Worm (Caenorhabditis elegans) whole organism, young adult: ENCODE data around the gene F32D8.14.
"Not testable (repeated sequence)": the region's sequence is repeated elsewhere in the genome, so short reads cannot be mapped to it uniquely, and the experiment has no call there.

Experiments
- B0035.1 ChIP-seq: sonication (generic microtip); optimal IDR thresholded peaks from 2 replicates; lab custom pipeline; 2016; ENCODE audit warnings: missing genetic modification characterization, mild to moderate bottlenecking, missing compliant biosample characterization, missing genotype, missing genetic modification reagents
- F37B4.10 ChIP-seq: fragments of 200-800 bp; sonication (Bioruptor generic); IDR thresholded peaks from 2 replicates; pipeline ENCODE4 v1.3.6; 2022; ENCODE audit warnings: missing genetic modification characterization, missing compliant biosample characterization
- F52B5.7 ChIP-seq: sonication (generic microtip); optimal IDR thresholded peaks from 2 replicates; lab custom pipeline; 2016; ENCODE audit warnings: mild to moderate bottlenecking, missing genetic modification characterization, missing compliant biosample characterization
- F55B11.4 ChIP-seq: sonication (generic microtip); optimal IDR thresholded peaks from 2 replicates; lab custom pipeline; 2016; ENCODE audit warnings: missing compliant biosample characterization, missing genetic modification characterization, borderline replicate concordance; ENCODE audit not compliant: insufficient read depth
- Y53G8AR.9 ChIP-seq: fragments of 200-800 bp; sonication (Bioruptor generic); conservative IDR thresholded peaks from 2 replicates; pipeline ENCODE4 v1.3.6; 2022; ENCODE audit warnings: missing genetic modification reagents, missing genetic modification characterization, missing compliant biosample characterization
- Y56A3A.18 ChIP-seq: fragments of 200-800 bp; sonication (Bioruptor generic); IDR thresholded peaks from 2 replicates; pipeline ENCODE4 v1.3.6; 2022; ENCODE audit warnings: missing genetic modification reagents, missing genetic modification characterization, missing compliant biosample characterization
- Y95B8A.8 ChIP-seq: fragments of 200-800 bp; sonication (Bioruptor generic); IDR thresholded peaks from 2 replicates; pipeline ENCODE4 v1.3.6; 2022; ENCODE audit warnings: missing genetic modification reagents, missing genetic modification characterization, missing compliant biosample characterization
- aptf-3 ChIP-seq: fragments of 200-800 bp; sonication (Bioruptor generic); IDR thresholded peaks from 2 replicates; pipeline ENCODE4 v1.3.6; 2022; ENCODE audit warnings: missing genetic modification characterization, missing compliant biosample characterization
- bed-2 ChIP-seq: fragments of 200-800 bp; sonication (Bioruptor generic); IDR thresholded peaks from 2 replicates; pipeline ENCODE4 v1.3.6; 2022; ENCODE audit warnings: missing genetic modification reagents, missing genetic modification characterization, missing compliant biosample characterization
- cebp-1 ChIP-seq, 2 experiments: fragments of 200-800 bp in 1 of 2; sonication (Bioruptor generic) in 1 of 2; sonication (generic microtip) in 1 of 2; IDR thresholded peaks in 1 of 2; optimal IDR thresholded peaks in 1 of 2; 2 replicates each; pipeline versions ENCODE4 v1.3.6 to Lab custom; 2017 to 2022; ENCODE audit warnings: missing compliant biosample characterization in 2 of 2, missing genetic modification characterization in 2 of 2, mild to moderate bottlenecking in 1 of 2, missing genetic modification reagents in 1 of 2, moderate library complexity in 1 of 2
- cebp-2 ChIP-seq: fragments of 200-800 bp; sonication (Bioruptor generic); IDR thresholded peaks from 2 replicates; pipeline ENCODE4 v1.3.6; 2022; ENCODE audit warnings: missing genetic modification characterization, missing compliant biosample characterization
- ceh-91 ChIP-seq: fragments of 200-800 bp; sonication (Bioruptor generic); IDR thresholded peaks from 2 replicates; pipeline ENCODE4 v1.3.6; 2022; ENCODE audit warnings: missing genetic modification reagents, missing genetic modification characterization, missing compliant biosample characterization
- chd-7 ChIP-seq: sonication (generic microtip); optimal IDR thresholded peaks from 2 replicates; lab custom pipeline; 2016; ENCODE audit warnings: mild to moderate bottlenecking, missing genetic modification characterization, moderate library complexity, missing compliant biosample characterization
- dox-1 ChIP-seq: fragments of 200-800 bp; sonication (Bioruptor generic); IDR thresholded peaks from 2 replicates; pipeline ENCODE4 v1.3.6; 2022; ENCODE audit warnings: missing genetic modification reagents, missing genetic modification characterization, missing compliant biosample characterization
- egl-18 ChIP-seq: fragments of 200-800 bp; sonication (Bioruptor generic); IDR thresholded peaks from 2 replicates; pipeline ENCODE4 v1.3.6; 2022; ENCODE audit warnings: missing genetic modification reagents, missing genetic modification characterization, missing compliant biosample characterization
- ets-4 ChIP-seq: fragments of 200-800 bp; sonication (Bioruptor generic); optimal IDR thresholded peaks from 2 replicates; lab custom pipeline; 2018; ENCODE audit warnings: mild to moderate bottlenecking, missing genetic modification characterization, missing compliant biosample characterization
- lin-26 ChIP-seq: fragments of 200-800 bp; sonication (Bioruptor generic); IDR thresholded peaks from 2 replicates; pipeline ENCODE4 v1.3.6; 2022; ENCODE audit warnings: missing genetic modification reagents, missing genetic modification characterization, missing compliant biosample characterization
- lin-40 ChIP-seq: sonication (generic microtip); optimal IDR thresholded peaks from 2 replicates; lab custom pipeline; 2016; ENCODE audit warnings: missing genetic modification characterization, mild to moderate bottlenecking, missing compliant biosample characterization, missing genotype, missing genetic modification reagents
- lsy-27 ChIP-seq: sonication (generic microtip); optimal IDR thresholded peaks from 2 replicates; lab custom pipeline; 2017; ENCODE audit warnings: missing genetic modification characterization, mild to moderate bottlenecking, missing compliant biosample characterization, antibody characterized with exemption, missing genotype, borderline replicate concordance; ENCODE audit not compliant: insufficient read depth
- madf-6 ChIP-seq: fragments of 200-800 bp; sonication (Bioruptor generic); IDR thresholded peaks from 2 replicates; pipeline ENCODE4 v1.3.6; 2022; ENCODE audit warnings: missing genetic modification reagents, missing genetic modification characterization, missing compliant biosample characterization
- mcd-1 ChIP-seq: fragments of 200-800 bp; sonication (Bioruptor generic); IDR thresholded peaks from 2 replicates; pipeline ENCODE4 v1.3.6; 2022; ENCODE audit warnings: missing genetic modification reagents, missing genetic modification characterization, missing compliant biosample characterization
- nfya-2 ChIP-seq: fragments of 200-800 bp; sonication (Bioruptor generic); IDR thresholded peaks from 2 replicates; pipeline ENCODE4 v1.3.6; 2022; ENCODE audit warnings: missing genetic modification reagents, missing genetic modification characterization, missing compliant biosample characterization
- nfyb-1 ChIP-seq: fragments of 200-800 bp; sonication (Bioruptor generic); IDR thresholded peaks from 2 replicates; pipeline ENCODE4 v1.3.6; 2022; ENCODE audit warnings: missing genetic modification reagents, missing genetic modification characterization, missing compliant biosample characterization
- nhr-80 ChIP-seq: sonication (generic microtip); optimal IDR thresholded peaks from 2 replicates; lab custom pipeline; 2016; ENCODE audit warnings: missing genetic modification characterization, missing compliant biosample characterization
- pbrm-1 ChIP-seq: fragments of 200-800 bp; sonication (Bioruptor generic); IDR thresholded peaks from 2 replicates; pipeline ENCODE4 v1.3.6; 2022; ENCODE audit warnings: missing genetic modification reagents, missing genetic modification characterization, missing compliant biosample characterization
- rpc-1 ChIP-seq, 2 experiments: fragments of 150-350 bp in 1 of 2; sonication (generic microtip) in 1 of 2; optimal IDR thresholded peaks; 2 replicates each; lab custom pipeline; 2014 to 2018; ENCODE audit warnings: missing biosample characterization in 1 of 2, missing genetic modification characterization in 1 of 2, missing genetic modification reagents in 1 of 2, missing genotype in 1 of 2
- sea-2 ChIP-seq: fragments of 200-800 bp; sonication (Bioruptor generic); IDR thresholded peaks from 2 replicates; pipeline ENCODE4 v1.3.6; 2022; ENCODE audit warnings: missing genetic modification characterization, missing compliant biosample characterization
- zfh-2 ChIP-seq: fragments of 200-800 bp; sonication (Bioruptor generic); conservative IDR thresholded peaks from 2 replicates; pipeline ENCODE4 v1.3.6; 2022; ENCODE audit warnings: missing genetic modification reagents, missing genetic modification characterization, missing compliant biosample characterization
- ztf-25 ChIP-seq: fragments of 200-800 bp; sonication (Bioruptor generic); IDR thresholded peaks from 2 replicates; pipeline ENCODE4 v1.3.6; 2022; ENCODE audit warnings: missing genetic modification reagents, missing genetic modification characterization, missing compliant biosample characterization

F32D8.14 gene

ce11 chrV:10871457-10871861 lies 23.1 kb downstream of the F32D8.14 start (continued):
- TF ChIP-seq B0035.1 (tag; lab: Kevin White, UChicago), result no peak
- no peak for TF ChIP-seq ets-4 (GFP tag; lab: Kevin White, UChicago)

- TF ChIP-seq rpc-1 (optimal IDR thresholded peaks at IDR 0.05; lab: Kevin White, UChicago), result no peak
- TF ChIP-seq rpc-1 (tag; optimal IDR thresholded peaks at IDR 0.05; lab: Kevin White, UChicago), result no peak
- TF ChIP-seq Y53G8AR.9 (GFP tag; lab: Robert Waterston, UW), result no peak
- peak; percentile 54 for TF ChIP-seq nhr-80 (tag; lab: Kevin White, UChicago)
- TF ChIP-seq dox-1 (GFP tag; lab: Robert Waterston, UW), result 0 out of 2 replicates have a peak, but pooled peaks have one; percentile 7
- TF ChIP-seq F37B4.10 (GFP tag; lab: Robert Waterston, UW), result no peak
- TF ChIP-seq nfyb-1 (GFP tag; lab: Robert Waterston, UW), result no peak
These were observed 24.5 kb downstream of the F32D8.14 start for ce11 chrV:10870050-10870449.

- no peak for TF ChIP-seq lsy-27 (tag; lab: Kevin White, UChicago)
- no peak for TF ChIP-seq aptf-3 (GFP tag; lab: Robert Waterston, UW)
- no peak for TF ChIP-seq F55B11.4 (tag; lab: Kevin White, UChicago)
- peak; percentile 26 for TF ChIP-seq chd-7 (tag; lab: Kevin White, UChicago)
- TF ChIP-seq Y56A3A.18 (GFP tag; lab: Robert Waterston, UW), result no peak
- TF ChIP-seq lin-40 (tag; lab: Kevin White, UChicago), result peak; percentile 39
- no peak for TF ChIP-seq cebp-1 (GFP tag; IDR thresholded peaks at IDR 0.05; lab: Robert Waterston, UW)
- TF ChIP-seq cebp-1 (tag; optimal IDR thresholded peaks at IDR 0.05; lab: Kevin White, UChicago), result peak; percentile 5
These were observed 27.0 kb downstream of the F32D8.14 start for ce11 chrV:10867586-10867985.

ce11 chrV:10866340-10866739 lies 28.2 kb downstream of the F32D8.14 start:
- TF ChIP-seq madf-6 (GFP tag; lab: Robert Waterston, UW), result peak; percentile 30; the same call in 1 of the 2 replicates
- 0 out of 2 replicates have a peak, but pooled peaks have one; percentile 64 for TF ChIP-seq ztf-25 (GFP tag; lab: Robert Waterston, UW)
- peak; percentile 41; the same call in 1 of the 2 replicates for TF ChIP-seq pbrm-1 (GFP tag; lab: Robert Waterston, UW)
- TF ChIP-seq cebp-2 (GFP tag; lab: Robert Waterston, UW), result peak; percentile 59; the same call in 1 of the 2 replicates
- peak; percentile 72; the same call in 1 of the 2 replicates for TF ChIP-seq Y95B8A.8 (GFP tag; lab: Robert Waterston, UW)
- TF ChIP-seq egl-18 (GFP tag; lab: Robert Waterston, UW), result 0 out of 2 replicates have a peak, but pooled peaks have one; percentile 49
- 0 out of 2 replicates have a peak, but pooled peaks have one; percentile 75 for TF ChIP-seq nfya-2 (GFP tag; lab: Robert Waterston, UW)
- TF ChIP-seq dox-1 (GFP tag; lab: Robert Waterston, UW), result peak; percentile 74; the same call in 1 of the 2 replicates
- TF ChIP-seq ceh-91 (GFP tag; lab: Robert Waterston, UW), result peak; percentile 19; the same call in 1 of the 2 replicates
- peak; percentile 38; the same call in 1 of the 2 replicates for TF ChIP-seq cebp-1 (GFP tag; IDR thresholded peaks at IDR 0.05; lab: Robert Waterston, UW)
- TF ChIP-seq cebp-1 (tag; optimal IDR thresholded peaks at IDR 0.05; lab: Kevin White, UChicago), result not testable (repeated sequence)
- peak; percentile 68; the same call in 1 of the 2 replicates for TF ChIP-seq bed-2 (GFP tag; lab: Robert Waterston, UW)
- TF ChIP-seq zfh-2, result peak; percentile 60
- 0 out of 2 replicates have a peak, but pooled peaks have one; percentile 63 for TF ChIP-seq sea-2 (GFP tag; lab: Robert Waterston, UW)
- 0 out of 2 replicates have a peak, but pooled peaks have one; percentile 16 for TF ChIP-seq F37B4.10 (GFP tag; lab: Robert Waterston, UW)
- TF ChIP-seq F52B5.7, result peak; percentile 41
- TF ChIP-seq Y56A3A.18 (GFP tag; lab: Robert Waterston, UW), result peak; percentile 35; the same call in 1 of the 2 replicates
- TF ChIP-seq lin-26 (GFP tag; lab: Robert Waterston, UW), result peak; percentile 73
- 0 out of 2 replicates have a peak, but pooled peaks have one; percentile 7 for TF ChIP-seq mcd-1 (GFP tag; lab: Robert Waterston, UW)
